Fruit fly (Drosophila melanogaster): ENCODE measurements around the gene CG44038.

CG44038 gene

DNA sequence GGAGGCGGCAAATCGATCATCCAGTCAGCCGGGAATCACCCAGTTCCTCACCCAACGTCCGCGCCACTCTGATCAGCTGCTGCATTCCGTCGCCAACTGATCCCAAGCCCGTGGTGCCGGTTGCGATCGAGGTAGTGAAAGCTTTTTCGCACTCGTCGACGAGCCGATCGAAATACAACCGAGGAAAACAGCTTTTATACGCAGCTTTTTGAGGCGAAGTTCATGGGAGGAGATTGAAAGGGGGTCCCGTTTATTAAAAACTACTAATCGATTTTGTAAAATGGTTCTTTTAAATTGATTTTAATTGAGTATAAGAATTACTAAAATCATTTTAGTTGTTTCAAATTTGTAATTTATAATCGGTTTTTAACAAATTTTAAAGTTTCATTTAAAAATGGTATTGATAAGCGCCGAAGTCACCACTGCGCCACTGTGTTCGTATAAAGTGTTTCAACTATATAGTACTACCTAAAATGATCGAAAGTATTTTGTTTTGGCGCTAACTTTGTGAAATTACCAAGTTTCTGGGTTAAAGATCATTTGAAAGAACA lies 39.3 kb upstream of the CG44038 start, which contains the start of gene CG4860 (continued):
- TF ChIP-seq Dref (GFP tag; IDR thresholded peaks at IDR 0.05) (peak; percentile 39; the same call in 1 of the 2 replicates), CG8478 (optimal IDR thresholded peaks at IDR 0.05) (no peak), CG6791 (GFP tag; IDR thresholded peaks at IDR 0.05; ENCODE audit: partially characterized antibody) (no peak), CG13894 (tag; optimal IDR thresholded peaks at IDR 0.05) (peak; percentile 77), bowl (GFP tag; IDR thresholded peaks at IDR 0.05) (peak; percentile 24; the same call in 1 of the 2 replicates), B-H1 (GFP tag; IDR thresholded peaks at IDR 0.05) (peak; percentile 80), HmgD (GFP tag; optimal IDR thresholded peaks at IDR 0.05) (peak; percentile 59), sim (GFP tag; IDR thresholded peaks at IDR 0.05) (peak; percentile 57; the same call in 1 of the 2 replicates), CG4707 (GFP tag; optimal IDR thresholded peaks at IDR 0.05) (no peak), CG11085 (GFP tag; IDR thresholded peaks at IDR 0.05) (peak; percentile 72), CG4617 (GFP tag; optimal IDR thresholded peaks at IDR 0.05; ENCODE audit: borderline replicate concordance) (peak; percentile 53), CG6765 (GFP tag; optimal IDR thresholded peaks at IDR 0.05) (peak; percentile 79), CG10431 (GFP tag; optimal IDR thresholded peaks at IDR 0.05) (no peak), CG3847 (GFP tag; IDR thresholded peaks at IDR 0.05) (peak; percentile 88), jigr1 (GFP tag; IDR thresholded peaks at IDR 0.05) (peak; percentile 54; the same call in 1 of the 3 replicates), exex (tag; optimal IDR thresholded peaks at IDR 0.05) (peak; percentile 56), trem (tag; optimal IDR thresholded peaks at IDR 0.05) (peak; percentile 13), Ada2b (GFP tag; IDR thresholded peaks at IDR 0.05) (peak; percentile 87), pnt (GFP tag; optimal IDR thresholded peaks at IDR 0.05) (peak; percentile 76), luna (GFP tag; optimal IDR thresholded peaks at IDR 0.05) (peak; percentile 70), gt (GFP tag; IDR thresholded peaks at IDR 0.05) (0 out of 2 replicates have a peak, but pooled peaks have one; percentile 14), TFAM (GFP tag; optimal IDR thresholded peaks at IDR 0.05) (peak; percentile 49), CG3726 (GFP tag; IDR thresholded peaks at IDR 0.05) (0 out of 3 replicates have a peak, but pooled peaks have one; percentile 24), twi (tag; optimal IDR thresholded peaks at IDR 0.05) (no peak), sc (optimal IDR thresholded peaks at IDR 0.05) (no peak), sc (GFP tag; optimal IDR thresholded peaks at IDR 0.05) (peak; percentile 33), CG31365 (tag; optimal IDR thresholded peaks at IDR 0.05) (peak; percentile 42), caup (GFP tag; optimal IDR thresholded peaks at IDR 0.05; ENCODE audit: severe bottlenecking) (peak; percentile 84), CG13424 (tag; optimal IDR thresholded peaks at IDR 0.05) (peak; percentile 93), CG10654 (GFP tag; optimal IDR thresholded peaks at IDR 0.05) (peak; percentile 78), CG32532 (GFP tag; IDR thresholded peaks at IDR 0.05) (peak; percentile 95), CG3995 (GFP tag; optimal IDR thresholded peaks at IDR 0.05) (peak; percentile 27), CG8924 (tag; optimal IDR thresholded peaks at IDR 0.05) (peak; percentile 85), Hey (tag; optimal IDR thresholded peaks at IDR 0.05) (no peak), Gug (GFP tag; IDR thresholded peaks at IDR 0.05) (peak; percentile 82), chm (GFP tag; IDR thresholded peaks at IDR 0.05) (0 out of 2 replicates have a peak, but pooled peaks have one; percentile 23), H2.0 (GFP tag; IDR thresholded peaks at IDR 0.05) (peak; percentile 81), CG17385 (GFP tag; optimal IDR thresholded peaks at IDR 0.05) (peak; percentile 80), CG1529 (GFP tag; optimal IDR thresholded peaks at IDR 0.05) (peak; percentile 65), cas (GFP tag; IDR thresholded peaks at IDR 0.05) (peak; percentile 81), CG1647 (GFP tag; optimal IDR thresholded peaks at IDR 0.05) (peak; percentile 78), fd64A (GFP tag; optimal IDR thresholded peaks at IDR 0.05) (no peak), BtbVII (GFP tag; optimal IDR thresholded peaks at IDR 0.05) (peak; percentile 71), Hr51 (GFP tag; optimal IDR thresholded peaks at IDR 0.05) (peak; percentile 74 to 92), CG1024 (GFP tag; IDR thresholded peaks at IDR 0.05) (peak; percentile 40; the same call in 1 of the 2 replicates), pan (optimal IDR thresholded peaks at IDR 0.05) (no peak), pan (GFP tag; optimal IDR thresholded peaks at IDR 0.05 in 1 of 2, IDR thresholded peaks at IDR 0.05 in 1 of 2) (peak in 1 of 2 experiments; percentile 92), CG15601 (tag; optimal IDR thresholded peaks at IDR 0.05) (peak; percentile 78), lmd (GFP tag; IDR thresholded peaks at IDR 0.05) (peak; percentile 90), tll (GFP tag; optimal IDR thresholded peaks at IDR 0.05) (no peak), CG43689 (GFP tag; IDR thresholded peaks at IDR 0.05) (peak; percentile 63)

Measured in whole organism, embryonic.